Worm (Caenorhabditis elegans) whole organism, late embryonic: ENCODE measurements around the gene T22C8.4.

Experiments used
- C08G9.2 ChIP-seq: sonication (generic microtip); optimal IDR thresholded peaks from 2 replicates; lab custom pipeline; 2016; ENCODE audit warnings: mild to moderate bottlenecking, missing genetic modification characterization, moderate library complexity, missing compliant biosample characterization
- F13H6.1 ChIP-seq: sonication (generic microtip); optimal IDR thresholded peaks from 2 replicates; lab custom pipeline; 2016; ENCODE audit warnings: missing genetic modification characterization, missing compliant biosample characterization
- Y22D7AL.16 ChIP-seq: sonication (generic microtip); optimal IDR thresholded peaks from 2 replicates; lab custom pipeline; 2016; ENCODE audit warnings: missing genetic modification characterization, missing compliant biosample characterization
- ceh-24 ChIP-seq: sonication (generic microtip); optimal IDR thresholded peaks from 2 replicates; lab custom pipeline; 2016; ENCODE audit warnings: mild to moderate bottlenecking, missing genetic modification characterization, missing compliant biosample characterization
- ceh-30 ChIP-seq: fragments of 150-350 bp; optimal IDR thresholded peaks from 2 replicates; lab custom pipeline; 2014; ENCODE audit warnings: missing biosample characterization, missing genetic modification characterization
- ceh-34 ChIP-seq: sonication (generic microtip); optimal IDR thresholded peaks from 2 replicates; lab custom pipeline; 2016; ENCODE audit warnings: mild to moderate bottlenecking, missing genetic modification characterization, missing compliant biosample characterization
- ceh-45 ChIP-seq: fragments of 200-800 bp; sonication (Bioruptor generic); IDR thresholded peaks from 2 replicates; pipeline ENCODE4 v1.3.6; 2022; ENCODE audit warnings: missing genetic modification reagents, missing genetic modification characterization, missing compliant biosample characterization
- elt-4 ChIP-seq: sonication (generic microtip); optimal IDR thresholded peaks from 2 replicates; lab custom pipeline; 2016; ENCODE audit warnings: missing genetic modification characterization, missing compliant biosample characterization
- hlh-15 ChIP-seq: sonication (generic microtip); optimal IDR thresholded peaks from 2 replicates; lab custom pipeline; 2016; ENCODE audit warnings: missing genetic modification characterization, missing compliant biosample characterization
- hlh-30 ChIP-seq: sonication (generic microtip); optimal IDR thresholded peaks from 2 replicates; lab custom pipeline; 2017; ENCODE audit warnings: antibody characterized with exemption, missing genetic modification characterization, missing compliant biosample characterization; ENCODE audit not compliant: insufficient read depth
- hlh-8 ChIP-seq: sonication (generic microtip); optimal IDR thresholded peaks from 2 replicates; lab custom pipeline; 2016; ENCODE audit warnings: missing genotype, missing genetic modification characterization, missing compliant biosample characterization
- lin-11 ChIP-seq: fragments of 200-800 bp; sonication (Bioruptor generic); optimal IDR thresholded peaks from 2 replicates; lab custom pipeline; 2018; ENCODE audit warnings: mild to moderate bottlenecking, missing genetic modification characterization, missing compliant biosample characterization
- mec-3 ChIP-seq: sonication (generic microtip); optimal IDR thresholded peaks from 2 replicates; lab custom pipeline; 2016; ENCODE audit warnings: borderline replicate concordance, missing genetic modification characterization, missing compliant biosample characterization
- nfya-1 ChIP-seq: sonication (generic microtip); optimal IDR thresholded peaks from 2 replicates; lab custom pipeline; 2017; ENCODE audit warnings: missing genetic modification characterization, mild to moderate bottlenecking, missing compliant biosample characterization, antibody characterized with exemption, moderate library complexity
- odd-2 ChIP-seq: sonication (generic microtip); optimal IDR thresholded peaks from 2 replicates; lab custom pipeline; 2017; ENCODE audit warnings: antibody characterized with exemption, mild to moderate bottlenecking, missing genetic modification characterization, missing compliant biosample characterization
- pag-3 ChIP-seq: sonication (generic microtip); optimal IDR thresholded peaks from 2 replicates; lab custom pipeline; 2016; ENCODE audit warnings: missing compliant biosample characterization, missing genetic modification characterization, borderline replicate concordance
- pat-9 ChIP-seq: fragments of 200-800 bp; sonication (Bioruptor generic); optimal IDR thresholded peaks from 2 replicates; lab custom pipeline; 2018; ENCODE audit warnings: mild to moderate bottlenecking, missing genetic modification characterization, moderate library complexity, missing compliant biosample characterization
- pax-1 ChIP-seq: fragments of 150-350 bp; optimal IDR thresholded peaks from 2 replicates; lab custom pipeline; 2014; ENCODE audit warnings: missing biosample characterization, missing genetic modification characterization
- pros-1 ChIP-seq: fragments of 150-350 bp; optimal IDR thresholded peaks from 2 replicates; lab custom pipeline; 2014; ENCODE audit warnings: missing biosample characterization, missing genetic modification reagents, missing genetic modification characterization
- sox-2 ChIP-seq: fragments of 200-800 bp; sonication (Bioruptor generic); IDR thresholded peaks from 2 replicates; pipeline ENCODE4 v1.3.6; 2022; ENCODE audit warnings: missing genetic modification reagents, missing genetic modification characterization, missing compliant biosample characterization
- sox-4 ChIP-seq: sonication (generic microtip); optimal IDR thresholded peaks from 2 replicates; lab custom pipeline; 2017; ENCODE audit warnings: mild to moderate bottlenecking, missing genetic modification characterization, inconsistent platforms, missing compliant biosample characterization
- tbx-7 ChIP-seq: sonication (generic microtip); optimal IDR thresholded peaks from 2 replicates; lab custom pipeline; 2016; ENCODE audit warnings: missing genotype, missing genetic modification characterization, missing compliant biosample characterization
- ztf-16 ChIP-seq: sonication (generic microtip); optimal IDR thresholded peaks from 2 replicates; lab custom pipeline; 2017; ENCODE audit warnings: missing genetic modification characterization, missing compliant biosample characterization

T22C8.4 gene

ce11 chrII:8577509-8578099 lies 45.7 kb downstream of the T22C8.4 start, which contains the start of gene F54C9.9:
Gene F54C9.9, plus strand, starts transcription at chrII:8578049.
- TF ChIP-seq mec-3 (tag; lab: Kevin White, UChicago) (no peak), pag-3 (no peak)

- TF ChIP-seq pat-9 (tag; lab: Kevin White, UChicago) (no peak), sox-2 (GFP tag; lab: Robert Waterston, UW) (no peak), hlh-30 (no peak), ceh-45 (no peak), odd-2 (tag; lab: Kevin White, UChicago) (no peak), F13H6.1 (tag; lab: Kevin White, UChicago) (no peak), tbx-7 (no peak), ceh-30 (no peak), hlh-15 (tag; lab: Kevin White, UChicago) (no peak), ceh-34 (tag; lab: Kevin White, UChicago) (no peak), pax-1 (tag; lab: Kevin White, UChicago) (no peak), Y22D7AL.16 (tag; lab: Kevin White, UChicago) (no peak), lin-11 (tag; lab: Kevin White, UChicago) (no peak)
Measured at ce11 chrII:8575184-8575583, 48.1 kb downstream of the T22C8.4 start, which contains the start of gene puf-5. Gene puf-5, plus strand, starts transcription at chrII:8575541.

DNA sequence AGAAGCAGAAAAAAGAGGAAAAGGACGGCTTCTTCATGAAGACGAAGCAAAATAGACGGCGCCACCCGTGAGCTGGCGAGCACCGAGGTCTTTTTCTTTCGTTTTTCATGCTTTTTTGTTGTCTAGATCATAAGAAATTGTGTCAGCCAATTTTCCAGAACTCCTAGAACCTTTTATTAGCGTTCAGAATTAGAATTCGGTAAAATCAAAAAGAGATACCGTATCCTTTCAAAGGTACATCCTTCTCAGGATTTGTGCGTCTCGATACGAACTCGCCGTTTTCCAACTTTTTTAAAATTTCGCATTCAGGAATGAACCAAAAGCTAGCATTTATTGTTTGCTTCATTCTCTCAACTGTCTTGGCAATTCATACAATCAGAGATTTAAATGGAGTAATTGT lies 50.3 kb downstream of the T22C8.4 start, which contains the start of gene F54C9.7:
Gene F54C9.7, plus strand, starts transcription at position 301 of the 400 bp plus-strand sequence.
- TF ChIP-seq hlh-30 (no peak), sox-4 (tag; lab: Kevin White, UChicago) (no peak), elt-4 (no peak), odd-2 (tag; lab: Kevin White, UChicago) (no peak), ceh-24 (no peak), ztf-16 (tag; lab: Kevin White, UChicago) (no peak), hlh-8 (tag; lab: Kevin White, UChicago) (no peak), nfya-1 (tag; lab: Kevin White, UChicago) (no peak), C08G9.2 (tag; lab: Kevin White, UChicago) (no peak), mec-3 (tag; lab: Kevin White, UChicago) (no peak), pros-1 (tag; lab: Kevin White, UChicago) (no peak)
- TF ChIP-seq, all 69 proteins: peak for 0
